Fruit fly (Drosophila melanogaster) whole organism, embryonic: ENCODE measurements around the gene Ctr1A.
A peak's percentile ranks its signal among the peaks of the same experiment; 100 is the strongest.

ENCODE experiments used
- Atf3 ChIP-seq: fragments of 200-800 bp; sonication (Bioruptor generic); optimal IDR thresholded peaks from 3 replicates; lab custom pipeline; 2016; ENCODE audit warnings: missing biosample characterization, missing genetic modification characterization
- CG10543 ChIP-seq: fragments of 200-800 bp; sonication (Bioruptor generic); optimal IDR thresholded peaks from 3 replicates; lab custom pipeline; 2017; ENCODE audit warnings: missing biosample characterization, mild to moderate bottlenecking, missing genetic modification characterization, moderate library complexity
- CG11456 ChIP-seq: fragments of 200-800 bp; sonication (Bioruptor generic); IDR thresholded peaks from 3 replicates; pipeline ENCODE4 v1.3.6; 2022; ENCODE audit warnings: missing biosample characterization, missing genetic modification characterization
- CG12155 ChIP-seq: fragments of 200-800 bp; sonication (Bioruptor generic); optimal IDR thresholded peaks from 3 replicates; lab custom pipeline; 2016; ENCODE audit warnings: missing biosample characterization, missing genetic modification characterization
- CG12236 ChIP-seq: fragments of 200-800 bp; sonication (Bioruptor generic); optimal IDR thresholded peaks from 2 replicates; lab custom pipeline; 2016; ENCODE audit warnings: missing biosample characterization, missing genetic modification characterization
- CG12659 ChIP-seq: fragments of 200-800 bp; sonication (Bioruptor generic); optimal IDR thresholded peaks from 3 replicates; lab custom pipeline; 2017; ENCODE audit warnings: mild to moderate bottlenecking, missing biosample characterization, missing genetic modification reagents, missing genetic modification characterization
- CG12769 ChIP-seq: fragments of 200-800 bp; sonication (Bioruptor generic); optimal IDR thresholded peaks from 2 replicates; lab custom pipeline; 2019; ENCODE audit warnings: missing biosample characterization, mild to moderate bottlenecking, missing genetic modification characterization, moderate library complexity
- CG13894 ChIP-seq: fragments of 200-800 bp; sonication (Bioruptor generic); optimal IDR thresholded peaks from 3 replicates; lab custom pipeline; 2018; ENCODE audit warnings: missing biosample characterization, mild to moderate bottlenecking, missing genetic modification characterization, moderate library complexity
- CG4617 ChIP-seq: fragments of 200-800 bp; sonication (Bioruptor generic); optimal IDR thresholded peaks from 3 replicates; lab custom pipeline; 2016; ENCODE audit warnings: missing biosample characterization, missing genetic modification characterization, borderline replicate concordance
- CG4730 ChIP-seq: fragments of 200-800 bp; sonication (Bioruptor generic); IDR thresholded peaks from 2 replicates; pipeline ENCODE4 v1.3.6; 2022; ENCODE audit warnings: missing biosample characterization, missing genetic modification characterization
- CG5180 ChIP-seq: fragments of 200-800 bp; sonication (Bioruptor generic); optimal IDR thresholded peaks from 3 replicates; lab custom pipeline; 2017; ENCODE audit warnings: missing biosample characterization, missing genetic modification characterization, mild to moderate bottlenecking, moderate library complexity, missing genetic modification reagents
- CG7372 ChIP-seq: fragments of 200-800 bp; sonication (Bioruptor generic); IDR thresholded peaks from 2 replicates; pipeline ENCODE4 v1.3.6; 2022; ENCODE audit warnings: missing biosample characterization, missing genetic modification characterization
- CHES-1-like ChIP-seq: fragments of 200-800 bp; sonication (Bioruptor generic); optimal IDR thresholded peaks from 2 replicates; lab custom pipeline; 2016; ENCODE audit warnings: missing biosample characterization, missing genetic modification characterization
- Chrac-16 ChIP-seq: fragments of 200-800 bp; sonication (Bioruptor generic); optimal IDR thresholded peaks from 3 replicates; lab custom pipeline; 2016; ENCODE audit warnings: missing biosample characterization, missing genetic modification characterization
- Dbx ChIP-seq: fragments of 200-800 bp; sonication (Bioruptor generic); IDR thresholded peaks from 3 replicates; pipeline ENCODE4 v1.3.6; 2022; ENCODE audit warnings: missing biosample characterization, missing genetic modification characterization
- Dp ChIP-seq: fragments of 200-800 bp; sonication (Bioruptor generic); optimal IDR thresholded peaks from 2 replicates; lab custom pipeline; 2018; ENCODE audit warnings: missing biosample characterization, mild to moderate bottlenecking, missing genetic modification characterization, moderate library complexity
- Ets97D ChIP-seq: fragments of 200-800 bp; sonication (Bioruptor generic); optimal IDR thresholded peaks from 3 replicates; lab custom pipeline; 2016; ENCODE audit warnings: missing biosample characterization, missing genetic modification characterization
- H2.0 ChIP-seq: fragments of 200-800 bp; sonication (Bioruptor generic); IDR thresholded peaks from 2 replicates; pipeline ENCODE4 v1.3.6; 2022; ENCODE audit warnings: missing biosample characterization, missing genetic modification characterization
- MBD-R2 ChIP-seq: fragments of 200-800 bp; sonication (Bioruptor generic); IDR thresholded peaks from 2 replicates; pipeline ENCODE4 v1.3.6; 2022; ENCODE audit warnings: missing biosample characterization, missing genetic modification characterization
- Med ChIP-seq: fragments of 200-800 bp; sonication (Bioruptor generic); peaks from one replicate; lab custom pipeline; 2016; ENCODE audit warnings: missing biosample characterization, missing genetic modification characterization, mild to moderate bottlenecking, inconsistent platforms, moderate library complexity
- Neu2 ChIP-seq: fragments of 200-800 bp; sonication (Bioruptor generic); optimal IDR thresholded peaks from 3 replicates; lab custom pipeline; 2016; ENCODE audit warnings: missing biosample characterization, missing genetic modification characterization, borderline replicate concordance
- Optix ChIP-seq: fragments of 200-800 bp; sonication (Bioruptor generic); IDR thresholded peaks from 3 replicates; pipeline ENCODE4 v1.3.6; 2022; ENCODE audit warnings: missing biosample characterization, missing genetic modification characterization
- Pdp1 ChIP-seq, 2 experiments: fragments of 200-800 bp; sonication (Bioruptor generic); optimal IDR thresholded peaks; 3 replicates each; lab custom pipeline; 2016; ENCODE audit warnings: missing biosample characterization in 2 of 2, missing genetic modification characterization in 2 of 2, mild to moderate bottlenecking in 1 of 2, moderate library complexity in 1 of 2
- Rfx ChIP-seq: fragments of 200-800 bp; sonication (Bioruptor generic); IDR thresholded peaks from 2 replicates; pipeline ENCODE4 v1.3.6; 2022; ENCODE audit warnings: missing biosample characterization, missing genetic modification characterization
- Stat92E ChIP-seq, 3 experiments: fragments of >200 bp in 2 of 3; fragments of 200-800 bp in 1 of 3; sonication (Bioruptor generic) in 1 of 3; optimal IDR thresholded peaks; 2 replicates each; lab custom pipeline; 2017 to 2019; ENCODE audit warnings: missing biosample characterization in 3 of 3, missing genetic modification characterization in 3 of 3, mild to moderate bottlenecking in 1 of 3, moderate library complexity in 1 of 3
- Usf ChIP-seq: fragments of 200-800 bp; sonication (Bioruptor generic); optimal IDR thresholded peaks from 2 replicates; lab custom pipeline; 2017; ENCODE audit warnings: missing genotype, missing biosample characterization, missing genetic modification characterization
- amos ChIP-seq: fragments of 200-800 bp; sonication (Bioruptor generic); IDR thresholded peaks from 2 replicates; pipeline ENCODE4 v1.3.6; 2022; ENCODE audit warnings: missing biosample characterization, missing genetic modification characterization; ENCODE audit not compliant: partially characterized antibody
- ato ChIP-seq: fragments of 200-800 bp; sonication (Bioruptor generic); IDR thresholded peaks from 2 replicates; pipeline ENCODE4 v1.3.6; 2022; ENCODE audit warnings: missing biosample characterization, missing genetic modification characterization; ENCODE audit not compliant: partially characterized antibody
- bab2 ChIP-seq: fragments of 200-800 bp; sonication (Bioruptor generic); optimal IDR thresholded peaks from 2 replicates; lab custom pipeline; 2016; ENCODE audit warnings: missing biosample characterization, missing genetic modification characterization
- cg ChIP-seq: fragments of 200-800 bp; sonication (Bioruptor generic); optimal IDR thresholded peaks from 3 replicates; lab custom pipeline; 2019; ENCODE audit warnings: missing biosample characterization, mild to moderate bottlenecking, missing genetic modification characterization, moderate library complexity
- chif ChIP-seq, 2 experiments: fragments of 200-800 bp; sonication (Bioruptor generic); optimal IDR thresholded peaks; 3 replicates each; lab custom pipeline; 2016; ENCODE audit warnings: missing biosample characterization in 2 of 2, missing genetic modification characterization in 2 of 2
- chinmo ChIP-seq: fragments of 200-800 bp; sonication (Bioruptor generic); IDR thresholded peaks from 4 replicates; pipeline ENCODE4 v1.3.6; 2022; ENCODE audit warnings: missing biosample characterization, missing genetic modification characterization; ENCODE audit not compliant: partially characterized antibody
- dati ChIP-seq: fragments of 200-800 bp; sonication (Bioruptor generic); IDR thresholded peaks from 2 replicates; pipeline ENCODE4 v1.3.6; 2022; ENCODE audit warnings: missing biosample characterization, missing genetic modification characterization
- nau ChIP-seq: fragments of 200-800 bp; sonication (Bioruptor generic); optimal IDR thresholded peaks from 3 replicates; lab custom pipeline; 2017; ENCODE audit warnings: missing biosample characterization, mild to moderate bottlenecking, missing genetic modification characterization, missing genetic modification reagents
- nom ChIP-seq: fragments of 200-800 bp; sonication (Bioruptor generic); optimal IDR thresholded peaks from 2 replicates; lab custom pipeline; 2017; ENCODE audit warnings: missing biosample characterization, missing genetic modification characterization, mild to moderate bottlenecking, moderate library complexity, missing genetic modification reagents
- onecut ChIP-seq: fragments of 200-800 bp; sonication (Bioruptor generic); IDR thresholded peaks from 2 replicates; pipeline ENCODE4 v1.3.6; 2022; ENCODE audit warnings: missing biosample characterization, missing genetic modification characterization
- otp ChIP-seq: fragments of 200-800 bp; sonication (Bioruptor generic); IDR thresholded peaks from 3 replicates; pipeline ENCODE4, ENCODE4 v1.3.6; 2022; ENCODE audit warnings: missing biosample characterization, missing genetic modification characterization
- phol ChIP-seq: fragments of 200-800 bp; sonication (Bioruptor generic); optimal IDR thresholded peaks from 3 replicates; lab custom pipeline; 2018; ENCODE audit warnings: missing biosample characterization, mild to moderate bottlenecking, missing genetic modification characterization, moderate library complexity
- pita ChIP-seq: fragments of 200-800 bp; sonication (Bioruptor generic); optimal IDR thresholded peaks from 2 replicates; lab custom pipeline; 2017; ENCODE audit warnings: missing biosample characterization, mild to moderate bottlenecking, missing genetic modification characterization
- scrt ChIP-seq: fragments of 200-800 bp; sonication (Bioruptor generic); optimal IDR thresholded peaks from 2 replicates; lab custom pipeline; 2018; ENCODE audit warnings: missing biosample characterization, mild to moderate bottlenecking, missing genetic modification characterization, moderate library complexity
- sens ChIP-seq: fragments of 200-800 bp; sonication (Bioruptor generic); peaks from one replicate; lab custom pipeline; 2016; ENCODE audit warnings: missing biosample characterization, missing genetic modification characterization
- shn ChIP-seq: fragments of 200-800 bp; sonication (Bioruptor generic); optimal IDR thresholded peaks from 3 replicates; lab custom pipeline; 2016; ENCODE audit warnings: missing biosample characterization, missing genetic modification characterization
- sim ChIP-seq: fragments of 200-800 bp; sonication (Bioruptor generic); IDR thresholded peaks from 2 replicates; pipeline ENCODE4 v1.3.6; 2022; ENCODE audit warnings: missing biosample characterization, missing genetic modification characterization
- slp2 ChIP-seq: fragments of 200-800 bp; sonication (Bioruptor generic); optimal IDR thresholded peaks from 2 replicates; lab custom pipeline; 2016; ENCODE audit warnings: missing biosample characterization, missing genetic modification characterization
- sqz ChIP-seq: fragments of 200-800 bp; sonication (Bioruptor generic); optimal IDR thresholded peaks from 3 replicates; lab custom pipeline; 2018; ENCODE audit warnings: missing biosample characterization, mild to moderate bottlenecking, missing genetic modification characterization
- unpg ChIP-seq: fragments of 200-800 bp; sonication (Bioruptor generic); optimal IDR thresholded peaks from 3 replicates; lab custom pipeline; 2018; ENCODE audit warnings: missing biosample characterization, mild to moderate bottlenecking, missing genetic modification characterization, moderate library complexity
- zen ChIP-seq: fragments of 200-800 bp; sonication (Bioruptor generic); optimal IDR thresholded peaks from 3 replicates; lab custom pipeline; 2018; ENCODE audit warnings: missing biosample characterization, mild to moderate bottlenecking, missing genetic modification characterization, moderate library complexity

The Ctr1A gene

dm6 chrX:6710258-6710657 is 48.8 kb downstream of the Ctr1A start:
- peak; percentile 63 for TF ChIP-seq onecut (GFP tag; lab: Robert Waterston, UW)
- TF ChIP-seq amos = no peak
- TF ChIP-seq CG13894 (tag; lab: Kevin White, UChicago) = no peak
- TF ChIP-seq bab2 (GFP tag; lab: Kevin White, UChicago) = no peak
- TF ChIP-seq Pdp1 (GFP tag; optimal IDR thresholded peaks at IDR 0.05; lab: Kevin White, UChicago) = peak in 1 of 2 experiments; percentile 34

- no peak for TF ChIP-seq slp2 (GFP tag; lab: Kevin White, UChicago)
- TF ChIP-seq CG5180 (GFP tag; lab: Kevin White, UChicago) = no peak
- TF ChIP-seq shn (GFP tag; lab: Kevin White, UChicago) = no peak
- no peak for TF ChIP-seq Atf3 (GFP tag; lab: Kevin White, UChicago)
- peak; percentile 31 for TF ChIP-seq cg (GFP tag; lab: Kevin White, UChicago)
- no peak for TF ChIP-seq Chrac-16 (GFP tag; lab: Kevin White, UChicago)
- no peak for TF ChIP-seq unpg (GFP tag; lab: Kevin White, UChicago)
- peak; percentile 4 for TF ChIP-seq CG10543 (GFP tag; lab: Kevin White, UChicago)
- TF ChIP-seq nom = no peak
- TF ChIP-seq Med (GFP tag; lab: Kevin White, UChicago) = peak; percentile 73
- peak; percentile 40; the same call in 1 of the 3 replicates for TF ChIP-seq otp (GFP tag; lab: Robert Waterston, UW)
- TF ChIP-seq Rfx = 0 out of 2 replicates have a peak, but pooled peaks have one; percentile 7
- peak; percentile 54 for TF ChIP-seq sens (GFP tag; lab: Kevin White, UChicago)
- TF ChIP-seq chinmo (GFP tag; lab: Robert Waterston, UW) = 0 out of 4 replicates have a peak, but pooled peaks have one; percentile 29
- peak; percentile 25 for TF ChIP-seq CG12769 (tag; lab: Kevin White, UChicago)
- TF ChIP-seq Stat92E (GFP tag; optimal IDR thresholded peaks at IDR 0.05; lab: Kevin White, UChicago) = peak in 1 of 3 experiments; percentile 48
- TF ChIP-seq scrt (GFP tag; lab: Kevin White, UChicago) = no peak
- no peak for TF ChIP-seq CG4617 (GFP tag; lab: Kevin White, UChicago)
Measured at dm6 chrX:6710665-6711064, 49.2 kb downstream of the Ctr1A start.

DNA sequence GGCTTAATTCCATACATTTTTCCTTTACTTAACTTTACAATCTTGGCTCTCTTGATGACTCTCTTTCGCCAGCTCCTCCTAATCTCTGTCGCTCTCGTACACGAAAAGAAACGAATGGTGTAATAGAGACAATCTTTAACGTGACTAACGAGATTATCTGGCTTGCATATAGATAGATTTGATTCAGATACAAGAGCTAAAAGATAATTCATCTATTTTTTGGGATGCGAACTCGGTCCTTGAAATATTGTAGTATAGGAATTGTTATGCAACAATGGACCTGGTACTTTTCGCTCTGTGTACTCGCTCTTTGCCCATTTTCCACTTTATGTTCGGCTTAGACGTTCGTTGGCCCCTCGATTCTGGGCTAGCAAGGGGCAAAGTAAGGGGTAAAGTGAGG is 49.8 kb downstream of the Ctr1A start:
- TF ChIP-seq Usf (peak; percentile 27), Dbx (peak; percentile 65; the same call in 2 of the 3 replicates), CHES-1-like (GFP tag; lab: Kevin White, UChicago) (peak; percentile 77), zen (peak; percentile 57), Ets97D (GFP tag; lab: Kevin White, UChicago) (peak; percentile 20), dati (GFP tag; lab: Robert Waterston, UW) (0 out of 2 replicates have a peak, but pooled peaks have one; percentile 38), sqz (peak; percentile 24), Optix (GFP tag; lab: Robert Waterston, UW) (peak; percentile 72), ato (GFP tag; lab: Robert Waterston, UW) (no peak), H2.0 (GFP tag; lab: Robert Waterston, UW) (peak; percentile 53; the same call in 1 of the 2 replicates), CG10543 (GFP tag; lab: Kevin White, UChicago) (peak; percentile 40), CG4730 (peak; percentile 28; the same call in 1 of the 2 replicates), chif (GFP tag; optimal IDR thresholded peaks at IDR 0.05; lab: Kevin White, UChicago) (peak; percentile 69 to 82), CG12155 (peak; percentile 64), nau (GFP tag; lab: Kevin White, UChicago) (peak; percentile 59), MBD-R2 (peak; percentile 36; the same call in 1 of the 2 replicates), pita (GFP tag; lab: Kevin White, UChicago) (no peak), phol (peak; percentile 76), CG7372 (GFP tag; lab: Robert Waterston, UW) (0 out of 2 replicates have a peak, but pooled peaks have one; percentile 35), CG12236 (GFP tag; lab: Kevin White, UChicago) (peak; percentile 41), Dp (GFP tag; lab: Kevin White, UChicago) (no peak), CG11456 (GFP tag; lab: Robert Waterston, UW) (no peak; the same call in 2 of the 3 replicates), Neu2 (no peak), sim (GFP tag; lab: Robert Waterston, UW) (0 out of 2 replicates have a peak, but pooled peaks have one; percentile 9), CG12659 (GFP tag; lab: Kevin White, UChicago) (peak; percentile 71)
